Fruit fly (Drosophila melanogaster) whole organism: Measurements from ENCODE around the gene Cyfip.

Experiments used
- CG8478 ChIP-seq: fragments of >200 bp; optimal IDR thresholded peaks from 2 replicates; lab custom pipeline; 2018; ENCODE audit warnings: inconsistent platforms
- Dll ChIP-seq: fragments of >200 bp; optimal IDR thresholded peaks from 2 replicates; lab custom pipeline; 2017
- EcR ChIP-seq, 2 experiments: fragments of >200 bp; optimal IDR thresholded peaks; 2 replicates each; lab custom pipeline; 2017; ENCODE audit warnings: missing biosample characterization in 2 of 2, missing genetic modification characterization in 2 of 2, missing genetic modification reagents in 2 of 2
- pan ChIP-seq: fragments of >200 bp; optimal IDR thresholded peaks from 2 replicates; lab custom pipeline; 2017
- psq ChIP-seq: fragments of >200 bp; optimal IDR thresholded peaks from 2 replicates; lab custom pipeline; 2017
- usp ChIP-seq: fragments of >200 bp; optimal IDR thresholded peaks from 2 replicates; lab custom pipeline; 2017; ENCODE audit warnings: missing biosample characterization, missing genetic modification characterization, mixed read lengths

The Cyfip gene

dm6 chr3R:15332994-15333393, at the start of gene Cyfip, which contains the start of gene Fkbp39:
TSS of gene Cyfip (plus strand) at chr3R:15333266.
TSS of gene Fkbp39 (minus strand) at chr3R:15333133.
- TF ChIP-seq CG8478 (lab: Kevin White, UChicago) (no peak), EcR (GFP tag; optimal IDR thresholded peaks at IDR 0.05; lab: Kevin White, UChicago) (no peak), psq (lab: Kevin White, UChicago) (no peak), usp (GFP tag; lab: Kevin White, UChicago) (no peak), pan (lab: Kevin White, UChicago) (no peak), Dll (no peak)

- TF ChIP-seq usp (GFP tag; lab: Kevin White, UChicago) = no peak
- TF ChIP-seq EcR (GFP tag; optimal IDR thresholded peaks at IDR 0.05; lab: Kevin White, UChicago) = no peak
- TF ChIP-seq pan (lab: Kevin White, UChicago) = no peak
- no peak for TF ChIP-seq Dll
- TF ChIP-seq psq (lab: Kevin White, UChicago) = no peak
- no peak for TF ChIP-seq CG8478 (lab: Kevin White, UChicago)
Measured at dm6 chr3R:15286024-15286692, 46.9 kb upstream of the Cyfip start.

dm6 chr3R:15286693-15287041, 46.4 kb upstream of the Cyfip start:
- TF ChIP-seq Dll (no peak), EcR (GFP tag; optimal IDR thresholded peaks at IDR 0.05; lab: Kevin White, UChicago) (no peak), CG8478 (lab: Kevin White, UChicago) (no peak), pan (lab: Kevin White, UChicago) (no peak), usp (GFP tag; lab: Kevin White, UChicago) (no peak), psq (lab: Kevin White, UChicago) (no peak)

- no peak for TF ChIP-seq Dll
- TF ChIP-seq EcR (GFP tag; optimal IDR thresholded peaks at IDR 0.05; lab: Kevin White, UChicago) = no peak
- TF ChIP-seq psq (lab: Kevin White, UChicago) = no peak
- no peak for TF ChIP-seq usp (GFP tag; lab: Kevin White, UChicago)
- no peak for TF ChIP-seq pan (lab: Kevin White, UChicago)
- no peak for TF ChIP-seq CG8478 (lab: Kevin White, UChicago)
Measured at dm6 chr3R:15287763-15288162, 45.3 kb upstream of the Cyfip start.

dm6 chr3R:15288802-15289201, 44.3 kb upstream of the Cyfip start:
- TF ChIP-seq Dll (no peak), psq (lab: Kevin White, UChicago) (no peak), usp (GFP tag; lab: Kevin White, UChicago) (no peak), pan (lab: Kevin White, UChicago) (no peak), EcR (GFP tag; optimal IDR thresholded peaks at IDR 0.05; lab: Kevin White, UChicago) (no peak), CG8478 (lab: Kevin White, UChicago) (no peak)

- TF ChIP-seq usp (GFP tag; lab: Kevin White, UChicago) (no peak), EcR (GFP tag; optimal IDR thresholded peaks at IDR 0.05; lab: Kevin White, UChicago) (no peak), CG8478 (lab: Kevin White, UChicago) (no peak), pan (lab: Kevin White, UChicago) (peak; percentile 3), psq (lab: Kevin White, UChicago) (no peak), Dll (no peak)
Measured at dm6 chr3R:15289828-15290641, 43.0 kb upstream of the Cyfip start.

- TF ChIP-seq CG8478 (lab: Kevin White, UChicago) (peak; percentile 2), psq (lab: Kevin White, UChicago) (no peak), usp (GFP tag; lab: Kevin White, UChicago) (no peak)
Measured at dm6 chr3R:15290642-15291118, 42.4 kb upstream of the Cyfip start, which contains the start of gene CG45218. TSS of gene CG45218 (minus strand) at chr3R:15290799.

- TF ChIP-seq EcR (GFP tag; optimal IDR thresholded peaks at IDR 0.05; lab: Kevin White, UChicago) (no peak), CG8478 (lab: Kevin White, UChicago) (peak; percentile 76)
Measured at dm6 chr3R:15291551-15292223, 41.4 kb upstream of the Cyfip start.

- TF ChIP-seq CG8478 (lab: Kevin White, UChicago) = no peak
- TF ChIP-seq Dll = no peak
- no peak for TF ChIP-seq EcR (GFP tag; optimal IDR thresholded peaks at IDR 0.05; lab: Kevin White, UChicago)
- TF ChIP-seq usp (GFP tag; lab: Kevin White, UChicago) = no peak
- TF ChIP-seq pan (lab: Kevin White, UChicago) = no peak
- TF ChIP-seq psq (lab: Kevin White, UChicago) = no peak
Measured at dm6 chr3R:15292241-15293004, 40.6 kb upstream of the Cyfip start.

- TF ChIP-seq Dll (no peak), psq (lab: Kevin White, UChicago) (no peak), usp (GFP tag; lab: Kevin White, UChicago) (no peak), CG8478 (lab: Kevin White, UChicago) (no peak), pan (lab: Kevin White, UChicago) (no peak), EcR (GFP tag; optimal IDR thresholded peaks at IDR 0.05; lab: Kevin White, UChicago) (no peak)
Measured at dm6 chr3R:15293005-15293877, 39.8 kb upstream of the Cyfip start.
